Worm (Caenorhabditis elegans) whole organism, mixed stage, embryonic: ENCODE measurements around the gene lgc-53.

ENCODE experiments used
- M03D4.4 ChIP-seq: sonication (generic microtip); optimal IDR thresholded peaks from 2 replicates; lab custom pipeline; 2017; ENCODE audit warnings: mild to moderate bottlenecking, missing genetic modification characterization, missing compliant biosample characterization
- bed-3 ChIP-seq: fragments of 200-800 bp; sonication (Bioruptor generic); optimal IDR thresholded peaks from 3 replicates; lab custom pipeline; 2018; ENCODE audit warnings: mild to moderate bottlenecking, missing genetic modification characterization, moderate library complexity, missing compliant biosample characterization
- blmp-1 ChIP-seq: fragments of 150-350 bp; optimal IDR thresholded peaks from 2 replicates; lab custom pipeline; 2014; ENCODE audit warnings: missing biosample characterization, missing genetic modification characterization
- ceh-39 ChIP-seq: fragments of 150-350 bp; optimal IDR thresholded peaks from 2 replicates; lab custom pipeline; 2014; ENCODE audit warnings: missing biosample characterization, missing genetic modification characterization
- ceh-43 ChIP-seq: fragments of 200-800 bp; sonication (Bioruptor generic); optimal IDR thresholded peaks from 2 replicates; lab custom pipeline; 2018; ENCODE audit warnings: mild to moderate bottlenecking, missing genetic modification characterization, moderate library complexity, missing compliant biosample characterization
- ceh-83 ChIP-seq: fragments of 200-800 bp; sonication (Bioruptor generic); optimal IDR thresholded peaks from 2 replicates; lab custom pipeline; 2018; ENCODE audit warnings: mild to moderate bottlenecking, missing genetic modification characterization, missing compliant biosample characterization
- ces-1 ChIP-seq: fragments of 150-350 bp; optimal IDR thresholded peaks from 2 replicates; lab custom pipeline; 2014; ENCODE audit warnings: missing biosample characterization, missing genetic modification reagents, missing genetic modification characterization
- cnd-1 ChIP-seq: fragments of 200-800 bp; sonication (Bioruptor generic); optimal IDR thresholded peaks from 2 replicates; lab custom pipeline; 2018; ENCODE audit warnings: mild to moderate bottlenecking, missing genetic modification characterization, missing compliant biosample characterization
- drap-1 ChIP-seq: fragments of 200-800 bp; sonication (Bioruptor generic); optimal IDR thresholded peaks from 3 replicates; lab custom pipeline; 2018; ENCODE audit warnings: mild to moderate bottlenecking, missing genetic modification characterization, missing compliant biosample characterization
- elt-1 ChIP-seq: sonication (generic microtip); optimal IDR thresholded peaks from 2 replicates; lab custom pipeline; 2017; ENCODE audit warnings: missing genetic modification characterization, mild to moderate bottlenecking, missing compliant biosample characterization, antibody characterized with exemption, moderate library complexity, borderline replicate concordance; ENCODE audit not compliant: insufficient read depth
- elt-3 ChIP-seq: fragments of 150-350 bp; optimal IDR thresholded peaks from 2 replicates; lab custom pipeline; 2014; ENCODE audit warnings: missing biosample characterization, missing genetic modification characterization
- flh-1 ChIP-seq: fragments of 200-800 bp; sonication (Bioruptor generic); optimal IDR thresholded peaks from 2 replicates; lab custom pipeline; 2018; ENCODE audit warnings: mild to moderate bottlenecking, missing genetic modification characterization, moderate library complexity, missing compliant biosample characterization
- ham-2 ChIP-seq: fragments of 200-800 bp; sonication (Bioruptor generic); optimal IDR thresholded peaks from 2 replicates; lab custom pipeline; 2018; ENCODE audit warnings: mild to moderate bottlenecking, missing genetic modification characterization, missing compliant biosample characterization
- hlh-1 ChIP-seq: fragments of 150-350 bp; optimal IDR thresholded peaks from 2 replicates; lab custom pipeline; 2014; ENCODE audit warnings: missing biosample characterization, missing genetic modification reagents, missing genetic modification characterization
- lin-13 ChIP-seq: fragments of 150-350 bp; optimal IDR thresholded peaks from 2 replicates; lab custom pipeline; 2014; ENCODE audit warnings: missing biosample characterization, missing genetic modification characterization
- lin-32 ChIP-seq: fragments of 200-800 bp; sonication (Bioruptor generic); optimal IDR thresholded peaks from 2 replicates; lab custom pipeline; 2018; ENCODE audit warnings: mild to moderate bottlenecking, missing genetic modification characterization, missing compliant biosample characterization
- lsy-2 ChIP-seq: fragments of 150-350 bp; optimal IDR thresholded peaks from 2 replicates; lab custom pipeline; 2014; ENCODE audit warnings: missing biosample characterization, missing genetic modification characterization
- mab-5 ChIP-seq: fragments of 150-350 bp; optimal IDR thresholded peaks from 2 replicates; lab custom pipeline; 2014; ENCODE audit warnings: missing biosample characterization, missing genetic modification characterization
- mep-1 ChIP-seq: fragments of 150-350 bp; optimal IDR thresholded peaks from 2 replicates; lab custom pipeline; 2017; ENCODE audit warnings: missing biosample characterization, missing genetic modification reagents, missing genetic modification characterization, inconsistent platforms
- mls-2 ChIP-seq: sonication (generic microtip); optimal IDR thresholded peaks from 2 replicates; lab custom pipeline; 2016; ENCODE audit warnings: mild to moderate bottlenecking, missing genetic modification characterization, moderate library complexity, missing compliant biosample characterization
- nhr-12 ChIP-seq: fragments of 150-350 bp; optimal IDR thresholded peaks from 2 replicates; lab custom pipeline; 2014; ENCODE audit warnings: missing biosample characterization, missing genetic modification characterization
- nhr-2 ChIP-seq: fragments of 150-350 bp; optimal IDR thresholded peaks from 2 replicates; lab custom pipeline; 2014; ENCODE audit warnings: missing biosample characterization, missing genetic modification characterization
- nhr-237 ChIP-seq: fragments of 150-350 bp; optimal IDR thresholded peaks from 2 replicates; lab custom pipeline; 2014; ENCODE audit warnings: missing biosample characterization, missing genetic modification characterization
- nhr-28 ChIP-seq: fragments of 150-350 bp; optimal IDR thresholded peaks from 2 replicates; lab custom pipeline; 2014; ENCODE audit warnings: missing biosample characterization, missing genetic modification characterization
- nhr-76 ChIP-seq: sonication (generic microtip); optimal IDR thresholded peaks from 2 replicates; lab custom pipeline; 2017; ENCODE audit warnings: missing biosample characterization, missing genetic modification characterization
- pha-4 ChIP-seq: fragments of 150-350 bp; optimal IDR thresholded peaks from 2 replicates; lab custom pipeline; 2018; ENCODE audit warnings: missing biosample characterization, missing genetic modification reagents, missing genetic modification characterization
- sem-2 ChIP-seq: fragments of 200-800 bp; sonication (Bioruptor generic); optimal IDR thresholded peaks from 2 replicates; lab custom pipeline; 2018; ENCODE audit warnings: mild to moderate bottlenecking, missing genetic modification characterization, missing compliant biosample characterization
- snpc-4 ChIP-seq: fragments of 150-350 bp; optimal IDR thresholded peaks from 2 replicates; lab custom pipeline; 2014; ENCODE audit warnings: missing biosample characterization, missing genetic modification characterization
- sptf-1 ChIP-seq: sonication (generic microtip); optimal IDR thresholded peaks from 2 replicates; lab custom pipeline; 2017; ENCODE audit warnings: mild to moderate bottlenecking, missing genetic modification characterization, moderate library complexity, missing compliant biosample characterization
- tbx-8 ChIP-seq: fragments of 200-800 bp; sonication (Bioruptor generic); optimal IDR thresholded peaks from 2 replicates; lab custom pipeline; 2018; ENCODE audit warnings: mild to moderate bottlenecking, missing genetic modification characterization, moderate library complexity, missing compliant biosample characterization
- unc-120 ChIP-seq: sonication (generic microtip); optimal IDR thresholded peaks from 2 replicates; lab custom pipeline; 2017; ENCODE audit warnings: missing genetic modification characterization, missing compliant biosample characterization; ENCODE audit not compliant: poor library complexity, severe bottlenecking
- unc-39 ChIP-seq: fragments of 150-350 bp; optimal IDR thresholded peaks from 2 replicates; lab custom pipeline; 2014; ENCODE audit warnings: missing biosample characterization, missing genetic modification characterization
- unc-62 ChIP-seq: fragments of 150-350 bp; optimal IDR thresholded peaks from 2 replicates; lab custom pipeline; 2014; ENCODE audit warnings: missing biosample characterization, missing genetic modification reagents, missing genetic modification characterization
- zip-8 ChIP-seq: fragments of 150-350 bp; optimal IDR thresholded peaks from 2 replicates; lab custom pipeline; 2014; ENCODE audit warnings: missing biosample characterization, missing genetic modification characterization
- ztf-11 ChIP-seq: fragments of 150-350 bp; optimal IDR thresholded peaks from 2 replicates; lab custom pipeline; 2014; ENCODE audit warnings: missing biosample characterization, missing genetic modification characterization

lgc-53 gene

ce11 chrX:16705607-16706006 is 5.9 kb upstream of the lgc-53 start:
- TF ChIP-seq nhr-2 (tag; lab: Kevin White, UChicago) (no peak), zip-8 (tag; lab: Kevin White, UChicago) (no peak), bed-3 (GFP tag; lab: Kevin White, UChicago) (no peak), nhr-76 (tag; lab: Kevin White, UChicago) (no peak), M03D4.4 (tag; lab: Kevin White, UChicago) (no peak), ham-2 (GFP tag; lab: Kevin White, UChicago) (no peak), ceh-39 (no peak), lin-32 (GFP tag; lab: Kevin White, UChicago) (no peak), sptf-1 (tag; lab: Kevin White, UChicago) (no peak), snpc-4 (no peak), flh-1 (no peak), ceh-43 (GFP tag; lab: Kevin White, UChicago) (no peak), ces-1 (GFP tag; lab: Kevin White, UChicago) (no peak), nhr-28 (tag; lab: Kevin White, UChicago) (no peak), drap-1 (no peak), unc-62 (no peak), mep-1 (no peak), elt-1 (tag; lab: Kevin White, UChicago) (no peak)

ce11 chrX:16715938-16716337 is 4.5 kb downstream of the lgc-53 start:
- TF ChIP-seq elt-1 (tag; lab: Kevin White, UChicago) (no peak), mls-2 (tag; lab: Kevin White, UChicago) (no peak), M03D4.4 (tag; lab: Kevin White, UChicago) (no peak), mab-5 (tag; lab: Kevin White, UChicago) (no peak), nhr-2 (tag; lab: Kevin White, UChicago) (no peak), snpc-4 (no peak), lsy-2 (tag; lab: Kevin White, UChicago) (no peak), nhr-237 (no peak), drap-1 (no peak), sptf-1 (tag; lab: Kevin White, UChicago) (no peak), elt-3 (tag; lab: Kevin White, UChicago) (no peak), ceh-39 (no peak), ceh-83 (GFP tag; lab: Kevin White, UChicago) (no peak), blmp-1 (tag; lab: Kevin White, UChicago) (no peak), hlh-1 (tag; lab: Kevin White, UChicago) (no peak)

- TF ChIP-seq M03D4.4 (tag; lab: Kevin White, UChicago) (no peak), ceh-83 (GFP tag; lab: Kevin White, UChicago) (no peak), nhr-76 (tag; lab: Kevin White, UChicago) (no peak), unc-39 (tag; lab: Kevin White, UChicago) (no peak), ham-2 (GFP tag; lab: Kevin White, UChicago) (no peak), ceh-43 (GFP tag; lab: Kevin White, UChicago) (no peak)
These were observed 10.4 kb downstream of the lgc-53 start for ce11 chrX:16721930-16722329.

- no peak for TF ChIP-seq ceh-83 (GFP tag; lab: Kevin White, UChicago)
- TF ChIP-seq unc-39 (tag; lab: Kevin White, UChicago) = no peak
- TF ChIP-seq blmp-1 (tag; lab: Kevin White, UChicago) = no peak
- TF ChIP-seq cnd-1 = no peak
- TF ChIP-seq ceh-43 (GFP tag; lab: Kevin White, UChicago) = no peak
- TF ChIP-seq nhr-237 = no peak
- TF ChIP-seq flh-1 = no peak
- no peak for TF ChIP-seq lsy-2 (tag; lab: Kevin White, UChicago)
- no peak for TF ChIP-seq snpc-4
- TF ChIP-seq zip-8 (tag; lab: Kevin White, UChicago) = no peak
- TF ChIP-seq nhr-12 (tag; lab: Kevin White, UChicago) = no peak
- TF ChIP-seq sem-2 = no peak
- TF ChIP-seq nhr-2 (tag; lab: Kevin White, UChicago) = no peak
- TF ChIP-seq elt-1 (tag; lab: Kevin White, UChicago) = no peak
- no peak for TF ChIP-seq nhr-76 (tag; lab: Kevin White, UChicago)
These were observed 13.5 kb downstream of the lgc-53 start for ce11 chrX:16724954-16725353.

- TF ChIP-seq mep-1 (peak; percentile 85), snpc-4 (no peak), mls-2 (tag; lab: Kevin White, UChicago) (peak; percentile 85), unc-39 (tag; lab: Kevin White, UChicago) (no peak), nhr-237 (peak; percentile 88), ham-2 (GFP tag; lab: Kevin White, UChicago) (peak; percentile 38), drap-1 (peak; percentile 86), ztf-11 (tag; lab: Kevin White, UChicago) (peak; percentile 13), lin-13 (tag; lab: Kevin White, UChicago) (peak; percentile 49), zip-8 (tag; lab: Kevin White, UChicago) (no peak), pha-4 (peak; percentile 87), ceh-39 (no peak), lsy-2 (tag; lab: Kevin White, UChicago) (peak; percentile 66), nhr-12 (tag; lab: Kevin White, UChicago) (no peak), ceh-83 (GFP tag; lab: Kevin White, UChicago) (no peak), bed-3 (GFP tag; lab: Kevin White, UChicago) (peak; percentile 50), nhr-2 (tag; lab: Kevin White, UChicago) (no peak), blmp-1 (tag; lab: Kevin White, UChicago) (peak; percentile 52), ces-1 (GFP tag; lab: Kevin White, UChicago) (peak; percentile 66), sem-2 (no peak), tbx-8 (GFP tag; lab: Kevin White, UChicago) (no peak), M03D4.4 (tag; lab: Kevin White, UChicago) (peak; percentile 67), mab-5 (tag; lab: Kevin White, UChicago) (no peak), nhr-28 (tag; lab: Kevin White, UChicago) (no peak), unc-120 (tag; lab: Kevin White, UChicago) (peak; percentile 87), elt-1 (tag; lab: Kevin White, UChicago) (peak; percentile 81), ceh-43 (GFP tag; lab: Kevin White, UChicago) (peak; percentile 31), cnd-1 (peak; percentile 61), nhr-76 (tag; lab: Kevin White, UChicago) (peak; percentile 41), unc-62 (peak; percentile 76), lin-32 (GFP tag; lab: Kevin White, UChicago) (no peak)
These were observed 15.4 kb downstream of the lgc-53 start for ce11 chrX:16726879-16727278.
